Fruit fly (Drosophila melanogaster): Measurements from ENCODE around the gene CG13010.

Gene CG13010

DNA sequence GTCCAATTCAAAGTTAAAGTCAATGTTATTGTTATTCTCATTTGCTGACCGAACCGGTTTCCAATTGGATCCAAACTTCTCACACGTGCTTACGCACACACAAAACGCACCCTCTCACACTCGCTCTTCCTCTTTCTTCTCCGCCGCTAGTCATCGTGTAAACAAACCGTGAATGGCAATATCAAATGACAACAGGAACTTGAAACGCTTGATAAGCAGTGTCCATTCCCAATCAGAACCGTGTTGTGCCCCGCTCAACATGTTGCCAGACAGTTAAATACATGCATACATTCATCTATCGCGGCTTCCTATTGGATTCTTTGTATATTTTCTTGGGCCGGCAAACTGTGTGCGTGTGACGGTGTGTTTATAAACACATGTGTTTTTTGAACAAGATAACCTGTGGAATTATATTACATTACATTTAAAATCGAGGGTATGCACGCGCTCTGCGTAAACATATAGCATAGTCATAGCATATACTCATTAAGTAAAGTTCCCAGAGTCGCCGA lies 23.0 kb downstream of the CG13010 start (continued):
- TF ChIP-seq Hr51 (GFP tag; optimal IDR thresholded peaks at IDR 0.05) (peak in 1 of 2 experiments; percentile 7), Blimp-1 (GFP tag; optimal IDR thresholded peaks at IDR 0.05) (peak; percentile 11), so (GFP tag; IDR thresholded peaks at IDR 0.05) (peak; percentile 72; the same call in 2 of the 3 replicates), toy (GFP tag; IDR thresholded peaks at IDR 0.05) (no peak), Dll (GFP tag; IDR thresholded peaks at IDR 0.05; ENCODE audit: partially characterized antibody) (0 out of 4 replicates have a peak, but pooled peaks have one; percentile 13), gt (GFP tag; IDR thresholded peaks at IDR 0.05) (no peak), cwo (GFP tag; optimal IDR thresholded peaks at IDR 0.05) (peak; percentile 98), Dip2 (GFP tag; IDR thresholded peaks at IDR 0.05) (no peak), Stat92E (GFP tag; optimal IDR thresholded peaks at IDR 0.05) (peak in 1 of 3 experiments; percentile 11), Meics (GFP tag; optimal IDR thresholded peaks at IDR 0.05) (peak; percentile 6), CG31365 (tag; optimal IDR thresholded peaks at IDR 0.05) (peak; percentile 86), Max (GFP tag; optimal IDR thresholded peaks at IDR 0.05) (peak; percentile 7), CG15269 (tag; optimal IDR thresholded peaks at IDR 0.05) (peak; percentile 36), row (GFP tag; IDR thresholded peaks at IDR 0.05) (0 out of 3 replicates have a peak, but pooled peaks have one; percentile 19), Fer1 (GFP tag; optimal IDR thresholded peaks at IDR 0.05) (peak; percentile 45), Kr (GFP tag; optimal IDR thresholded peaks at IDR 0.05) (no peak), HLH4C (GFP tag; IDR thresholded peaks at IDR 0.05; ENCODE audit: partially characterized antibody) (no peak), CG1832 (GFP tag; optimal IDR thresholded peaks at IDR 0.05) (no peak), CG18599 (GFP tag; optimal IDR thresholded peaks at IDR 0.05) (peak; percentile 40), kah (GFP tag; optimal IDR thresholded peaks at IDR 0.05) (peak; percentile 63), CG8924 (tag; optimal IDR thresholded peaks at IDR 0.05) (peak; percentile 25), MTF-1 (GFP tag; optimal IDR thresholded peaks at IDR 0.05; ENCODE audit: borderline replicate concordance) (peak; percentile 41), gsb (GFP tag; IDR thresholded peaks at IDR 0.05) (no peak), CG12104 (GFP tag; optimal IDR thresholded peaks at IDR 0.05) (no peak), NC2β (GFP tag; optimal IDR thresholded peaks at IDR 0.05) (peak; percentile 13), CG17612 (GFP tag; IDR thresholded peaks at IDR 0.05) (no peak), CG6813 (GFP tag; optimal IDR thresholded peaks at IDR 0.05) (peak; percentile 24), CG8944 (GFP tag; optimal IDR thresholded peaks at IDR 0.05) (no peak), CG12071 (GFP tag; optimal IDR thresholded peaks at IDR 0.05) (peak; percentile 41), CG6683 (GFP tag; optimal IDR thresholded peaks at IDR 0.05) (peak; percentile 32), Elba2 (GFP tag; optimal IDR thresholded peaks at IDR 0.05) (peak; percentile 97), her (GFP tag; optimal IDR thresholded peaks at IDR 0.05) (peak; percentile 29), HmgZ (tag; optimal IDR thresholded peaks at IDR 0.05) (peak; percentile 57), dm (GFP tag; optimal IDR thresholded peaks at IDR 0.05) (peak; percentile 72), CG2712 (tag; optimal IDR thresholded peaks at IDR 0.05) (peak; percentile 45), Med (GFP tag) (peak; percentile 90), Awh (GFP tag; IDR thresholded peaks at IDR 0.05) (no peak), CG7987 (GFP tag; optimal IDR thresholded peaks at IDR 0.05) (peak; percentile 59), sd (tag; optimal IDR thresholded peaks at IDR 0.05) (peak; percentile 59), B-H2 (GFP tag; optimal IDR thresholded peaks at IDR 0.05) (peak; percentile 28), CG6254 (GFP tag; optimal IDR thresholded peaks at IDR 0.05) (no peak), tx (GFP tag; optimal IDR thresholded peaks at IDR 0.05) (no peak), bbx (GFP tag; IDR thresholded peaks at IDR 0.05; ENCODE audit: partially characterized antibody) (no peak), Trl (optimal IDR thresholded peaks at IDR 0.05) (peak in 1 of 2 experiments; percentile 57), Trl (GFP tag; optimal IDR thresholded peaks at IDR 0.05) (no peak), CG14441 (GFP tag; IDR thresholded peaks at IDR 0.05) (no peak), grn (GFP tag; optimal IDR thresholded peaks at IDR 0.05) (peak; percentile 64), gsb-n (tag; optimal IDR thresholded peaks at IDR 0.05) (peak; percentile 35), CG3995 (GFP tag; optimal IDR thresholded peaks at IDR 0.05) (no peak)

Data from whole organism, embryonic.